Fruit fly (Drosophila melanogaster): Measurements from ENCODE around the gene sd.
A peak's percentile ranks its signal among the peaks of the same experiment; 100 is the strongest.

The sd gene

dm6 chrX:15859869-15860268 lies 55.7 kb downstream of the sd start, which contains the start of gene Gbeta13F (continued):
- TF ChIP-seq CG12942 (GFP tag; optimal IDR thresholded peaks at IDR 0.05): no peak
- peak; percentile 19; the same call in 1 of the 2 replicates for TF ChIP-seq CG14441 (GFP tag; IDR thresholded peaks at IDR 0.05)
- peak; percentile 53 for TF ChIP-seq CG42726 (GFP tag; IDR thresholded peaks at IDR 0.05; ENCODE audit: partially characterized antibody)
- peak; percentile 20; the same call in 1 of the 2 replicates for TF ChIP-seq E2f2 (GFP tag; IDR thresholded peaks at IDR 0.05)
- no peak for TF ChIP-seq CG6175 (GFP tag; IDR thresholded peaks at IDR 0.05)
- no peak for TF ChIP-seq Gsc (GFP tag; IDR thresholded peaks at IDR 0.05)
- no peak for TF ChIP-seq bsh (GFP tag; optimal IDR thresholded peaks at IDR 0.05)
- TF ChIP-seq slou (GFP tag; optimal IDR thresholded peaks at IDR 0.05): no peak
- TF ChIP-seq CG7357 (GFP tag; IDR thresholded peaks at IDR 0.05): peak; percentile 94
- peak; percentile 78; the same call in 1 of the 2 replicates for TF ChIP-seq amos (GFP tag; IDR thresholded peaks at IDR 0.05; ENCODE audit: partially characterized antibody)
- no peak for TF ChIP-seq scrt (GFP tag; optimal IDR thresholded peaks at IDR 0.05)
- no peak for TF ChIP-seq CG1647 (GFP tag; optimal IDR thresholded peaks at IDR 0.05)
- TF ChIP-seq da (GFP tag; optimal IDR thresholded peaks at IDR 0.05): no peak
- no peak for TF ChIP-seq gcm2 (GFP tag; optimal IDR thresholded peaks at IDR 0.05)
- TF ChIP-seq CG1832 (GFP tag; optimal IDR thresholded peaks at IDR 0.05): no peak
- TF ChIP-seq knrl (GFP tag; IDR thresholded peaks at IDR 0.05; ENCODE audit: partially characterized antibody): peak; percentile 42; the same call in 2 of the 3 replicates
- no peak for TF ChIP-seq CG7271 (tag; optimal IDR thresholded peaks at IDR 0.05)
- no peak for TF ChIP-seq CG18476 (GFP tag; optimal IDR thresholded peaks at IDR 0.05)
- TF ChIP-seq Ptx1 (GFP tag; IDR thresholded peaks at IDR 0.05): peak; percentile 57
- TF ChIP-seq CG10431 (GFP tag; optimal IDR thresholded peaks at IDR 0.05): no peak
- no peak for TF ChIP-seq Fer3 (tag; optimal IDR thresholded peaks at IDR 0.05)
- no peak for TF ChIP-seq hkb (optimal IDR thresholded peaks at IDR 0.05)
- no peak for TF ChIP-seq hkb (GFP tag; IDR thresholded peaks at IDR 0.05)
- no peak for TF ChIP-seq CG32772 (GFP tag; IDR thresholded peaks at IDR 0.05)
- TF ChIP-seq ash1 (GFP tag; optimal IDR thresholded peaks at IDR 0.05): no peak
- TF ChIP-seq GATAe (GFP tag; conservative IDR thresholded peaks at IDR 0.05): no peak
- TF ChIP-seq ssp (GFP tag; IDR thresholded peaks at IDR 0.05): peak; percentile 83
- TF ChIP-seq CG9876 (GFP tag; optimal IDR thresholded peaks at IDR 0.05): no peak
- peak; percentile 26; the same call in 1 of the 2 replicates for TF ChIP-seq CG3847 (GFP tag; IDR thresholded peaks at IDR 0.05)
- TF ChIP-seq CG12104 (GFP tag; optimal IDR thresholded peaks at IDR 0.05): no peak
- peak; percentile 60 for TF ChIP-seq slbo (GFP tag; IDR thresholded peaks at IDR 0.05)
- peak; percentile 0 for TF ChIP-seq CoRest (tag; optimal IDR thresholded peaks at IDR 0.05)
- no peak for TF ChIP-seq D (optimal IDR thresholded peaks at IDR 0.05)
- TF ChIP-seq D (GFP tag; optimal IDR thresholded peaks at IDR 0.05): no peak
- no peak for TF ChIP-seq CG11247 (GFP tag; IDR thresholded peaks at IDR 0.05)
- TF ChIP-seq dati (GFP tag; IDR thresholded peaks at IDR 0.05): no peak
- TF ChIP-seq toy (GFP tag; IDR thresholded peaks at IDR 0.05): no peak
- no peak for TF ChIP-seq D19B (GFP tag; optimal IDR thresholded peaks at IDR 0.05)
- peak; percentile 55; the same call in 2 of the 3 replicates for TF ChIP-seq vnd (GFP tag; IDR thresholded peaks at IDR 0.05; ENCODE audit: partially characterized antibody)
- no peak for TF ChIP-seq CG10543 (GFP tag; optimal IDR thresholded peaks at IDR 0.05)
- TF ChIP-seq Aef1 (GFP tag; IDR thresholded peaks at IDR 0.05): no peak
- TF ChIP-seq CG32532 (GFP tag; IDR thresholded peaks at IDR 0.05): peak; percentile 56
- no peak for TF ChIP-seq Nf-YB (GFP tag; optimal IDR thresholded peaks at IDR 0.05)
- peak; percentile 12; the same call in 1 of the 3 replicates for TF ChIP-seq CG34422 (GFP tag; IDR thresholded peaks at IDR 0.05)
- peak; percentile 4 for TF ChIP-seq trem (tag; optimal IDR thresholded peaks at IDR 0.05)
- no peak for TF ChIP-seq CG33213 (GFP tag; optimal IDR thresholded peaks at IDR 0.05)
- TF ChIP-seq Doc2 (GFP tag; IDR thresholded peaks at IDR 0.05): no peak
- TF ChIP-seq Med (GFP tag): peak; percentile 73
- TF ChIP-seq Bteb2 (GFP tag; optimal IDR thresholded peaks at IDR 0.05): no peak
- no peak for TF ChIP-seq Ada2b (GFP tag; IDR thresholded peaks at IDR 0.05)
- TF ChIP-seq CG30020 (tag; optimal IDR thresholded peaks at IDR 0.05): peak; percentile 68
- no peak for TF ChIP-seq CG6689 (GFP tag; IDR thresholded peaks at IDR 0.05)
- no peak for TF ChIP-seq Hey (tag; optimal IDR thresholded peaks at IDR 0.05)
